Worm (Caenorhabditis elegans): ENCODE data around the gene gphr-1.

Gene gphr-1

DNA sequence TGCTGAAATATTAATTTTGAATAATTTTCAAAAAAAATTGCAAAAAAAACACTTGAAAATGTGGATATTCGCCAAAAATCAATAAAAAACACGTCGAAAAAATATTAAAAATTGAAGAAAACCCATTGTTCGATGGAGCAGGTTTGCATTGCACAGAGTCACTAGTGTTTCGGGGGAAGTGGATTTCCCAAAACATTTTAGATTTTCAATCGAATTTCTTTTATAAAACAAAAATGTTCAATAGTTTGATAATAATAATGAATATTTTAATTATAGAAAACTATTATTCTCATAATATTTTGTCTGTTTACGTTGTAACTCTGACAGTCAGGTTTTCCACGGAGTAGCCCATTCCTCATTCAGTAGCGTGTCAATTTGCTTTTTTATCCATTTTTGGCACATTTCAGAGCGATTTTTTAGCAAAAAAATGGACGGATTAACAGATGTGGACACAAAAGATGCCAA is at the start of gene gphr-1, which contains the start of gene gex-4:
TSS of gene gphr-1 (plus strand) at position 415 of the 465 bp plus-strand sequence.
TSS of gene gex-4 (minus strand) at position 2 of the 465 bp plus-strand sequence.
- TF ChIP-seq F39B2.1 (GFP tag; IDR thresholded peaks at IDR 0.05) (no peak), lin-40 (tag; optimal IDR thresholded peaks at IDR 0.05) (peak; percentile 25), lsl-1 (GFP tag; optimal IDR thresholded peaks at IDR 0.05) (no peak), F49E8.2 (tag; optimal IDR thresholded peaks at IDR 0.05; ENCODE audit: insufficient read depth) (no peak), unc-62 (GFP tag; optimal IDR thresholded peaks at IDR 0.05) (no peak), efl-1 (GFP tag; optimal IDR thresholded peaks at IDR 0.05) (no peak), lag-1 (GFP tag; IDR thresholded peaks at IDR 0.05) (no peak), madf-3 (GFP tag; IDR thresholded peaks at IDR 0.05) (no peak), cebp-1 (GFP tag; IDR thresholded peaks at IDR 0.05) (no peak), cebp-1 (tag; optimal IDR thresholded peaks at IDR 0.05) (no peak), dox-1 (GFP tag; IDR thresholded peaks at IDR 0.05) (no peak), mcd-1 (GFP tag; IDR thresholded peaks at IDR 0.05) (peak; percentile 77), attf-5 (GFP tag; optimal IDR thresholded peaks at IDR 0.05) (peak; percentile 53), ztf-28 (GFP tag; IDR thresholded peaks at IDR 0.05) (no peak), ceh-27 (GFP tag; optimal IDR thresholded peaks at IDR 0.05) (peak; percentile 5), tlf-1 (GFP tag; optimal IDR thresholded peaks at IDR 0.05) (no peak), snpc-3.4 (tag; optimal IDR thresholded peaks at IDR 0.05) (no peak), atf-7 (tag; optimal IDR thresholded peaks at IDR 0.05) (no peak), ceh-91 (GFP tag; IDR thresholded peaks at IDR 0.05) (no peak), xnd-1 (tag; optimal IDR thresholded peaks at IDR 0.05) (no peak), F52B5.7 (tag; optimal IDR thresholded peaks at IDR 0.05) (no peak), chd-7 (tag; optimal IDR thresholded peaks at IDR 0.05) (no peak), mes-4 (tag; optimal IDR thresholded peaks at IDR 0.05) (no peak), F23B12.7 (tag; optimal IDR thresholded peaks at IDR 0.05; ENCODE audit: insufficient read depth) (peak; percentile 13), K12H6.12 (tag; optimal IDR thresholded peaks at IDR 0.05) (peak; percentile 16), gei-17 (GFP tag; optimal IDR thresholded peaks at IDR 0.05) (no peak), Y67H2A.10 (GFP tag; conservative IDR thresholded peaks at IDR 0.05) (no peak), bed-2 (GFP tag; IDR thresholded peaks at IDR 0.05) (no peak), sdz-38 (tag; optimal IDR thresholded peaks at IDR 0.05) (no peak), cebp-2 (GFP tag; IDR thresholded peaks at IDR 0.05) (no peak), T26A5.8 (tag; optimal IDR thresholded peaks at IDR 0.05) (no peak), snpc-4 (GFP tag; optimal IDR thresholded peaks at IDR 0.05) (no peak), snpc-4 (tag; optimal IDR thresholded peaks at IDR 0.05) (peak in 1 of 4 experiments; percentile 13), ceh-40 (GFP tag; IDR thresholded peaks at IDR 0.05) (no peak), nhr-90 (tag; optimal IDR thresholded peaks at IDR 0.05) (no peak), ceh-100 (GFP tag; IDR thresholded peaks at IDR 0.05) (peak; percentile 89), F57A8.1 (GFP tag; optimal IDR thresholded peaks at IDR 0.05) (no peak), hsf-1 (GFP tag; IDR thresholded peaks at IDR 0.05) (no peak), dpl-1 (GFP tag; optimal IDR thresholded peaks at IDR 0.05) (no peak), F22D6.2 (tag; optimal IDR thresholded peaks at IDR 0.05) (no peak), ztf-22 (GFP tag; optimal IDR thresholded peaks at IDR 0.05) (no peak), egrh-3 (GFP tag; IDR thresholded peaks at IDR 0.05) (no peak), ztf-26 (tag; optimal IDR thresholded peaks at IDR 0.05) (no peak), egl-44 (GFP tag; IDR thresholded peaks at IDR 0.05) (no peak), hmg-20 (GFP tag; IDR thresholded peaks at IDR 0.05) (no peak), unc-130 (GFP tag; optimal IDR thresholded peaks at IDR 0.05) (no peak), ceh-79 (tag; optimal IDR thresholded peaks at IDR 0.05) (no peak), lin-35 (GFP tag; optimal IDR thresholded peaks at IDR 0.05) (no peak), hlh-12 (tag; optimal IDR thresholded peaks at IDR 0.05) (no peak), D2030.7 (GFP tag; IDR thresholded peaks at IDR 0.05) (no peak), aptf-3 (GFP tag; IDR thresholded peaks at IDR 0.05) (no peak)

Data from whole organism, young adult.